Fruit fly (Drosophila melanogaster): Measurements from ENCODE around the gene CG6726.

CG6726 gene

DNA sequence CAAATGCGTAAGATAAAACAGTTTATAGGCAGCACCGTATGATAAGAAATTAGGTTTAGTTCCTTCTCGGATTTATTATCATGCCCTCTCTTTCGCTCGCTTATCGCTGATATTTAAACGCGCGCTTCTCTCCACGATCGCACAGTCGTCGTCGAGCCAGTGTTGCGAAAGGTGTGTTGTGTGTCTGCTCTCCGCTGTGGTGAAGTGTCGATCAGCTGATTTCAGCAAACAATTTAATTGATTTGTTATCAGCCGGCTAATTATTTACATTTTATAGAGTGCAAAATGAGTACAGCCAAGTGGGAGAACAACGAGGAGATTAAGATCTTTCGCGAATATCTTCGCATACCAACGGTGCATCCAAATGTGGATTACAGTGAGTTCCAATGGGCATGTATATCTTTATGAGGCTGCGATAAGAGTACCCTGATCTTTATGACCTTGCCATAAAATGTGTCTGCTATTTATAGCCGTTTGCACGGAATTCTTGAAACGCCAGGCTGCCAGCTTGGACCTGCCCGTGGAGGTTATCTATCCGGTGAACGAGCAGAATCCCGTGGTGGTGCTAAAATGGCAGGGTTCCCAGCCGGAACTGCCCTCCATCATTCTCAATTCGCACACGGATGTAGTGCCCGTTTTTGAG, at the start of gene CG6726, which contains the start of gene CG17110:
TSS of gene CG6726 (plus strand) at position 139 of the 643 bp plus-strand sequence.
TSS of gene CG17110 (plus strand) at position 139 of the 643 bp plus-strand sequence.
- peak; percentile 26 for TF ChIP-seq rgr (GFP tag; optimal IDR thresholded peaks at IDR 0.05)
- TF ChIP-seq Hr78 (GFP tag; optimal IDR thresholded peaks at IDR 0.05) = no peak
- TF ChIP-seq Abd-B (GFP tag; optimal IDR thresholded peaks at IDR 0.05) = no peak
- TF ChIP-seq Dfd (GFP tag; optimal IDR thresholded peaks at IDR 0.05) = no peak
- peak; percentile 84 for TF ChIP-seq Vsx2 (GFP tag; optimal IDR thresholded peaks at IDR 0.05; ENCODE audit: partially characterized antibody)
- peak; percentile 26 for TF ChIP-seq Myc (optimal IDR thresholded peaks at IDR 0.05)
- peak; percentile 8 for TF ChIP-seq Hr83 (GFP tag; optimal IDR thresholded peaks at IDR 0.05; ENCODE audit: poor library complexity, severe bottlenecking)

dm6 chr3R:23041941-23042340, 49.6 kb upstream of the CG6726 start, which contains the start of gene CG13838:
CG13838 (plus strand) TSS chr3R:23042241.
- TF ChIP-seq Myc (optimal IDR thresholded peaks at IDR 0.05) (no peak), rgr (GFP tag; optimal IDR thresholded peaks at IDR 0.05) (no peak), OdsH (GFP tag; optimal IDR thresholded peaks at IDR 0.05) (no peak), Jra (GFP tag; optimal IDR thresholded peaks at IDR 0.05) (no peak), HLH106 (tag; optimal IDR thresholded peaks at IDR 0.05) (no peak), Hr83 (GFP tag; optimal IDR thresholded peaks at IDR 0.05; ENCODE audit: poor library complexity, severe bottlenecking) (no peak), GATAd (GFP tag; optimal IDR thresholded peaks at IDR 0.05) (no peak), Dfd (GFP tag; optimal IDR thresholded peaks at IDR 0.05) (no peak), usp (GFP tag; optimal IDR thresholded peaks at IDR 0.05) (no peak), brk (GFP tag; optimal IDR thresholded peaks at IDR 0.05) (no peak), N (GFP tag; optimal IDR thresholded peaks at IDR 0.05) (no peak), sv (GFP tag; optimal IDR thresholded peaks at IDR 0.05) (no peak), Abd-B (GFP tag; optimal IDR thresholded peaks at IDR 0.05) (no peak), tai (GFP tag; optimal IDR thresholded peaks at IDR 0.05) (no peak)

- TF ChIP-seq Rel (GFP tag; optimal IDR thresholded peaks at IDR 0.05) = no peak
- no peak for TF ChIP-seq Rel (tag; optimal IDR thresholded peaks at IDR 0.05)
- no peak for TF ChIP-seq CG32264 (GFP tag; optimal IDR thresholded peaks at IDR 0.05)
- no peak for TF ChIP-seq Sp1 (GFP tag; optimal IDR thresholded peaks at IDR 0.05)
- no peak for TF ChIP-seq jim (GFP tag; optimal IDR thresholded peaks at IDR 0.05)
- TF ChIP-seq dmrt93B (GFP tag; optimal IDR thresholded peaks at IDR 0.05) = no peak
- no peak for TF ChIP-seq Abd-B (GFP tag; optimal IDR thresholded peaks at IDR 0.05)
- TF ChIP-seq OdsH (GFP tag; optimal IDR thresholded peaks at IDR 0.05) = no peak
- no peak for TF ChIP-seq sv (GFP tag; optimal IDR thresholded peaks at IDR 0.05)
- no peak for TF ChIP-seq GATAd (GFP tag; optimal IDR thresholded peaks at IDR 0.05)
- no peak for TF ChIP-seq h (GFP tag; optimal IDR thresholded peaks at IDR 0.05)
- no peak for TF ChIP-seq pan (optimal IDR thresholded peaks at IDR 0.05)
- no peak for TF ChIP-seq woc (GFP tag; optimal IDR thresholded peaks at IDR 0.05)
- TF ChIP-seq CrebA (GFP tag; optimal IDR thresholded peaks at IDR 0.05; ENCODE audit: borderline replicate concordance) = no peak
- TF ChIP-seq HLH106 (tag; optimal IDR thresholded peaks at IDR 0.05) = no peak
- no peak for TF ChIP-seq Dfd (GFP tag; optimal IDR thresholded peaks at IDR 0.05)
- no peak for TF ChIP-seq Hnf4 (GFP tag; optimal IDR thresholded peaks at IDR 0.05)
These were observed 48.7 kb upstream of the CG6726 start for dm6 chr3R:23042746-23043265.

DNA sequence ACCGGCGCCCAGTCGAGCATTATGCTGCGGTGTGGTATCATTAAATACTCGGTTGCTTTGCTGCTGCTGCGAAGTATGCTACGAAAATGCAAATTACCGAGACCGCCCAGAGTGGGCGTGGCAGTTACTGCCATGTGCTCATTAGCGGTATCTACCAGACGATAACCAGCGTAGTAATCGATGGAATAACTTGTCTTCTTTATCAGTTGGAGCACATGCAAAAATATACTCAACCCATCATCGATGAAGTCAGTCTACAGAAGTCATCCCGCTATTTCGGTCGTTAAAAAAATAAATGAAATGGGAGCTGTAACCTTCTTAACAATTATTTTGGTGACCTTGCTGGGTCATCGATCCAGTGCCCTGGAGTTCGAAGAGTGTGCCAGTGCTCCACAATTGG, 47.8 kb upstream of the CG6726 start, which contains the start of gene CG13837:
TSS of gene CG13837 (plus strand) at position 301 of the 400 bp plus-strand sequence.
- TF ChIP-seq br (GFP tag; optimal IDR thresholded peaks at IDR 0.05) (no peak), sage (GFP tag; optimal IDR thresholded peaks at IDR 0.05) (no peak), fru (GFP tag; optimal IDR thresholded peaks at IDR 0.05) (no peak), GATAd (GFP tag; optimal IDR thresholded peaks at IDR 0.05) (no peak), tai (GFP tag; optimal IDR thresholded peaks at IDR 0.05) (no peak), HLH106 (tag; optimal IDR thresholded peaks at IDR 0.05) (no peak), CG9705 (GFP tag; optimal IDR thresholded peaks at IDR 0.05) (no peak)

DNA sequence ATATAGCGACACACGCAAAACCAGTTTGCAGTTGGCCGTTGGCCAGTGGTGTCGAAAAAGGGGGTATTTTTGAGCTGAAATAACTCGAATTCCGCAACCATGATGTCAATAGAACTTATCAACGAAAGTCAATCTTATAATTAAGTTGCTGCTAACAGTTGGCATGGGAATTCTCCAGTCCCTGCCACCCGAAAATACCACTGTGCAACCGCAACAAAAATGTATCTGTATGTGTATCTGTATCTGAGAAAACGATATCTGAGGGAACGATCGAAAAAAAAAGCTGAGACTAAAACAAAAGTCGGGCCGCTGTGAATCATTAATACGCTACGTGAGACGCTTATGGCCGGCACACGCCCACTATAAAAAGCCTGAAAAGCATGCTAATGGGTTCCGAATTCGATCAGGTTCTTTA, 45.0 kb upstream of the CG6726 start:
- TF ChIP-seq Jra (GFP tag; optimal IDR thresholded peaks at IDR 0.05) (peak; percentile 80), h (GFP tag; optimal IDR thresholded peaks at IDR 0.05) (peak; percentile 96), woc (GFP tag; optimal IDR thresholded peaks at IDR 0.05) (peak; percentile 88), Sp1 (GFP tag; optimal IDR thresholded peaks at IDR 0.05) (peak; percentile 85), lola (GFP tag; optimal IDR thresholded peaks at IDR 0.05) (no peak), Hr78 (GFP tag; optimal IDR thresholded peaks at IDR 0.05) (no peak), GATAd (GFP tag; optimal IDR thresholded peaks at IDR 0.05) (peak; percentile 47), OdsH (GFP tag; optimal IDR thresholded peaks at IDR 0.05) (peak; percentile 94), sv (GFP tag; optimal IDR thresholded peaks at IDR 0.05) (no peak), Hnf4 (GFP tag; optimal IDR thresholded peaks at IDR 0.05) (peak; percentile 91), CG32264 (GFP tag; optimal IDR thresholded peaks at IDR 0.05) (peak; percentile 88), dl (GFP tag; optimal IDR thresholded peaks at IDR 0.05; ENCODE audit: insufficient read depth in 1 of 2, partially characterized antibody in 2 of 2) (no peak), Rel (GFP tag; optimal IDR thresholded peaks at IDR 0.05) (peak; percentile 48), Rel (tag; optimal IDR thresholded peaks at IDR 0.05) (peak; percentile 54), CrebA (GFP tag; optimal IDR thresholded peaks at IDR 0.05; ENCODE audit: borderline replicate concordance) (no peak), brk (GFP tag; optimal IDR thresholded peaks at IDR 0.05) (peak; percentile 90), Abd-B (GFP tag; optimal IDR thresholded peaks at IDR 0.05) (no peak), tai (GFP tag; optimal IDR thresholded peaks at IDR 0.05) (peak; percentile 90), Vsx2 (GFP tag; optimal IDR thresholded peaks at IDR 0.05; ENCODE audit: partially characterized antibody) (no peak), jim (GFP tag; optimal IDR thresholded peaks at IDR 0.05) (peak; percentile 20), ey (GFP tag; optimal IDR thresholded peaks at IDR 0.05) (peak; percentile 95), N (GFP tag; optimal IDR thresholded peaks at IDR 0.05) (no peak), pan (optimal IDR thresholded peaks at IDR 0.05) (no peak), Myc (optimal IDR thresholded peaks at IDR 0.05) (no peak), Hr83 (GFP tag; optimal IDR thresholded peaks at IDR 0.05; ENCODE audit: poor library complexity, severe bottlenecking) (peak; percentile 75), Dif (GFP tag; optimal IDR thresholded peaks at IDR 0.05; ENCODE audit: partially characterized antibody) (no peak), Mio (GFP tag; optimal IDR thresholded peaks at IDR 0.05) (peak; percentile 24)

All from whole organism, wandering third instar larva.